Worm (Caenorhabditis elegans) whole organism, late embryonic: ENCODE results near the gene F42G10.1.

Experiments used
- C08G9.2 ChIP-seq: sonication (generic microtip); optimal IDR thresholded peaks from 2 replicates; lab custom pipeline; 2016; ENCODE audit warnings: mild to moderate bottlenecking, missing genetic modification characterization, moderate library complexity, missing compliant biosample characterization
- Y22D7AL.16 ChIP-seq: sonication (generic microtip); optimal IDR thresholded peaks from 2 replicates; lab custom pipeline; 2016; ENCODE audit warnings: missing genetic modification characterization, missing compliant biosample characterization
- ceh-22 ChIP-seq: sonication (generic microtip); optimal IDR thresholded peaks from 2 replicates; lab custom pipeline; 2017; ENCODE audit warnings: missing biosample characterization, missing genetic modification characterization
- ceh-45 ChIP-seq: fragments of 200-800 bp; sonication (Bioruptor generic); IDR thresholded peaks from 2 replicates; pipeline ENCODE4 v1.3.6; 2022; ENCODE audit warnings: missing genetic modification reagents, missing genetic modification characterization, missing compliant biosample characterization
- fkh-6 ChIP-seq: sonication (generic microtip); optimal IDR thresholded peaks from 2 replicates; lab custom pipeline; 2016; ENCODE audit warnings: missing genetic modification characterization, missing compliant biosample characterization
- lim-6 ChIP-seq: sonication (generic microtip); optimal IDR thresholded peaks from 2 replicates; lab custom pipeline; 2016; ENCODE audit warnings: missing genetic modification characterization, missing compliant biosample characterization
- nfya-1 ChIP-seq: sonication (generic microtip); optimal IDR thresholded peaks from 2 replicates; lab custom pipeline; 2017; ENCODE audit warnings: missing genetic modification characterization, mild to moderate bottlenecking, missing compliant biosample characterization, antibody characterized with exemption, moderate library complexity
- pqm-1 ChIP-seq: sonication (generic microtip); optimal IDR thresholded peaks from 2 replicates; lab custom pipeline; 2016; ENCODE audit warnings: missing genetic modification characterization, missing compliant biosample characterization
- tbx-2 ChIP-seq: sonication (generic microtip); optimal IDR thresholded peaks from 2 replicates; lab custom pipeline; 2016; ENCODE audit warnings: missing genetic modification characterization, missing compliant biosample characterization
- tbx-7 ChIP-seq: sonication (generic microtip); optimal IDR thresholded peaks from 2 replicates; lab custom pipeline; 2016; ENCODE audit warnings: missing genotype, missing genetic modification characterization, missing compliant biosample characterization

DNA sequence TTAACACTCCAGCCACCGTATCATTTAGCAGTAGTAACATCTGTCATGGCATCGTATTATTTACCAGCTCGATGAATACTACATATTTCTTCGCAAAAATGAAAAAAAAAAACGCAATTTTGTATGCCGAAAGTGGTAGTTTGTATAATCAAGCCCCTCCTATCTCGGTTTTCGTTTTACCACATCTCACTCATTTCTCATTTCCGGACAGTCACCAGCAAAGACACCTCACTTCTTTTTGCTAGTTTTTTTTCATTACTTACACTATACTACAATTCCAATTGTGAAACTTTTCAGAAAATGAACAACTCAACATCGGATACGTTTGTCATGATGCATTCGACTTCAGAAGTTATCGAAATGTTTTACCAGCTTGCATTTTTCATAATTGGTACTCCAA is 27.2 kb upstream of the F42G10.1 start, which contains the start of gene gnrr-3:
- TF ChIP-seq ceh-45 (GFP tag; lab: Robert Waterston, UW) (no peak), tbx-2 (tag; lab: Kevin White, UChicago) (no peak), Y22D7AL.16 (tag; lab: Kevin White, UChicago) (no peak), nfya-1 (no peak), tbx-7 (tag; lab: Kevin White, UChicago) (no peak), ceh-22 (no peak), C08G9.2 (tag; lab: Kevin White, UChicago) (no peak), fkh-6 (tag; lab: Kevin White, UChicago) (no peak), pqm-1 (no peak), lim-6 (tag; lab: Kevin White, UChicago) (no peak)
